Worm (Caenorhabditis elegans): ENCODE measurements around the gene F11E6.8.

F11E6.8 gene

ce11 chrIV:17465886-17466285, 15.5 kb upstream of the F11E6.8 start, which contains the start of gene F11E6.6:
TSS of gene F11E6.6 (minus strand) at chrIV:17465986.
- TF ChIP-seq Y105C5A.15 (GFP tag; IDR thresholded peaks at IDR 0.05) = no peak
- peak; percentile 23 for TF ChIP-seq nhr-77 (tag; optimal IDR thresholded peaks at IDR 0.05)
- no peak for TF ChIP-seq ceh-32 (tag; optimal IDR thresholded peaks at IDR 0.05; ENCODE audit: poor library complexity)
- TF ChIP-seq zfp-3 (GFP tag; conservative IDR thresholded peaks at IDR 0.05) = no peak
- TF ChIP-seq php-3 (GFP tag; IDR thresholded peaks at IDR 0.05) = no peak
- no peak for TF ChIP-seq lin-39 (tag; optimal IDR thresholded peaks at IDR 0.05)
- no peak for TF ChIP-seq R02D3.7 (tag; optimal IDR thresholded peaks at IDR 0.05)
- no peak for TF ChIP-seq lin-13 (GFP tag; optimal IDR thresholded peaks at IDR 0.05)
- TF ChIP-seq nhr-6 (tag; optimal IDR thresholded peaks at IDR 0.05) = no peak
- TF ChIP-seq mdt-29 (GFP tag; IDR thresholded peaks at IDR 0.05) = no peak
- no peak for TF ChIP-seq jun-1 (tag; optimal IDR thresholded peaks at IDR 0.05)
- TF ChIP-seq T20F7.1 (GFP tag; optimal IDR thresholded peaks at IDR 0.05) = no peak
- TF ChIP-seq dmd-6 (GFP tag; IDR thresholded peaks at IDR 0.05) = 0 out of 2 replicates have a peak, but pooled peaks have one; percentile 8
- TF ChIP-seq sdz-12 (GFP tag; optimal IDR thresholded peaks at IDR 0.05) = no peak
- no peak for TF ChIP-seq aha-1 (tag)
- TF ChIP-seq ama-1 (optimal IDR thresholded peaks at IDR 0.05) = no peak
- TF ChIP-seq daf-16 (GFP tag; optimal IDR thresholded peaks at IDR 0.05) = no peak
- peak; percentile 23 for TF ChIP-seq daf-16 (tag; optimal IDR thresholded peaks at IDR 0.05)
- TF ChIP-seq dpl-1 (GFP tag; optimal IDR thresholded peaks at IDR 0.05) = no peak
- peak; percentile 46 for TF ChIP-seq pqm-1 (tag; optimal IDR thresholded peaks at IDR 0.05)
- no peak for TF ChIP-seq vab-7 (GFP tag; IDR thresholded peaks at IDR 0.05)
- no peak for TF ChIP-seq mep-1 (tag; optimal IDR thresholded peaks at IDR 0.05)
- TF ChIP-seq nhr-41 (GFP tag; IDR thresholded peaks at IDR 0.05) = no peak
- no peak for TF ChIP-seq lim-7 (GFP tag; IDR thresholded peaks at IDR 0.05)
- no peak for TF ChIP-seq mxl-3 (GFP tag; optimal IDR thresholded peaks at IDR 0.05)
- TF ChIP-seq nhr-25 (tag; optimal IDR thresholded peaks at IDR 0.05; ENCODE audit: borderline replicate concordance, insufficient read depth) = no peak
- TF ChIP-seq F10B5.3 (tag; optimal IDR thresholded peaks at IDR 0.05) = no peak
- no peak for TF ChIP-seq nhr-76 (tag; optimal IDR thresholded peaks at IDR 0.05)
- TF ChIP-seq snpc-1.2 (GFP tag; IDR thresholded peaks at IDR 0.05) = no peak
- TF ChIP-seq nhr-42 (GFP tag; IDR thresholded peaks at IDR 0.05) = no peak
- no peak for TF ChIP-seq fos-1 (tag; optimal IDR thresholded peaks at IDR 0.05)
- TF ChIP-seq F37D6.2 (tag; optimal IDR thresholded peaks at IDR 0.05) = no peak
- no peak for TF ChIP-seq ces-1 (GFP tag; optimal IDR thresholded peaks at IDR 0.05)
- TF ChIP-seq cey-2 (tag; optimal IDR thresholded peaks at IDR 0.05; ENCODE audit: borderline replicate concordance, insufficient read depth) = no peak
- no peak for TF ChIP-seq ZK337.2 (GFP tag; IDR thresholded peaks at IDR 0.05)
- no peak for TF ChIP-seq ctbp-1 (GFP tag; IDR thresholded peaks at IDR 0.05)

- no peak for TF ChIP-seq lin-13 (GFP tag; optimal IDR thresholded peaks at IDR 0.05)
- no peak for TF ChIP-seq arid-1 (GFP tag; conservative IDR thresholded peaks at IDR 0.05)
- TF ChIP-seq hmg-1.1 (GFP tag; IDR thresholded peaks at IDR 0.05) = no peak
- TF ChIP-seq egl-27 (tag; optimal IDR thresholded peaks at IDR 0.05) = no peak
- TF ChIP-seq lim-7 (GFP tag; IDR thresholded peaks at IDR 0.05) = no peak
- TF ChIP-seq F26F4.8 (GFP tag; conservative IDR thresholded peaks at IDR 0.05) = no peak
- TF ChIP-seq egl-43 (GFP tag; IDR thresholded peaks at IDR 0.05) = no peak
- TF ChIP-seq vab-7 (GFP tag; IDR thresholded peaks at IDR 0.05) = no peak
- TF ChIP-seq T26A8.4 (GFP tag; IDR thresholded peaks at IDR 0.05) = no peak
- no peak for TF ChIP-seq saeg-2 (GFP tag; IDR thresholded peaks at IDR 0.05)
- no peak for TF ChIP-seq mes-2 (tag; optimal IDR thresholded peaks at IDR 0.05; ENCODE audit: poor library complexity, severe bottlenecking)
Measured at ce11 chrIV:17463108-17463608, 12.8 kb upstream of the F11E6.8 start, which contains the start of gene F11E6.10. TSS of gene F11E6.10 (minus strand) at chrIV:17463158.

Data from whole organism, L4 larva.